Fruit fly (Drosophila melanogaster) whole organism, prepupa: Measurements from ENCODE around the gene lds.

ENCODE experiments used
- Blimp-1 ChIP-seq: fragments of 200-800 bp; sonication (Bioruptor generic); optimal IDR thresholded peaks from 3 replicates; lab custom pipeline; 2017; ENCODE audit warnings: missing biosample characterization, missing genetic modification characterization, mild to moderate bottlenecking, moderate library complexity, missing genetic modification reagents
- CG10631 ChIP-seq: fragments of 200-800 bp; sonication (Bioruptor generic); optimal IDR thresholded peaks from 2 replicates; lab custom pipeline; 2016; ENCODE audit warnings: missing biosample characterization, missing genetic modification characterization
- CG10669 ChIP-seq: fragments of 200-800 bp; sonication (Bioruptor generic); optimal IDR thresholded peaks from 3 replicates; lab custom pipeline; 2018; ENCODE audit warnings: missing biosample characterization, mild to moderate bottlenecking, missing genetic modification characterization, moderate library complexity
- CG11762 ChIP-seq: fragments of 200-800 bp; sonication (Bioruptor generic); optimal IDR thresholded peaks from 3 replicates; lab custom pipeline; 2016; ENCODE audit warnings: missing biosample characterization, missing genetic modification characterization; ENCODE audit not compliant: insufficient read depth
- CG15336 ChIP-seq: fragments of 200-800 bp; sonication (Bioruptor generic); IDR thresholded peaks from 2 replicates; pipeline ENCODE4 v1.3.6; 2022; ENCODE audit warnings: missing biosample characterization, missing genetic modification characterization
- CG16779 ChIP-seq: fragments of 200-800 bp; sonication (Bioruptor generic); optimal IDR thresholded peaks from 3 replicates; lab custom pipeline; 2017; ENCODE audit warnings: missing biosample characterization, mild to moderate bottlenecking, missing genetic modification characterization
- CG3032 ChIP-seq: fragments of 200-800 bp; optimal IDR thresholded peaks from 2 replicates; lab custom pipeline; 2019; ENCODE audit warnings: missing biosample characterization, mild to moderate bottlenecking, missing genetic modification characterization, moderate library complexity
- CG31627 ChIP-seq: fragments of 200-800 bp; sonication (Bioruptor generic); optimal IDR thresholded peaks from 3 replicates; lab custom pipeline; 2016; ENCODE audit warnings: missing biosample characterization, missing genetic modification characterization
- CG34406 ChIP-seq: fragments of 200-800 bp; sonication (Bioruptor generic); optimal IDR thresholded peaks from 3 replicates; lab custom pipeline; 2016; ENCODE audit warnings: missing biosample characterization, missing genetic modification characterization
- CG3919 ChIP-seq: fragments of 200-800 bp; sonication (Bioruptor generic); optimal IDR thresholded peaks from 3 replicates; lab custom pipeline; 2016; ENCODE audit warnings: missing biosample characterization, missing genetic modification characterization
- CG4318 ChIP-seq: fragments of 200-800 bp; sonication (Bioruptor generic); optimal IDR thresholded peaks from 3 replicates; lab custom pipeline; 2017; ENCODE audit warnings: missing biosample characterization, mild to moderate bottlenecking, missing genetic modification characterization
- CG6163 ChIP-seq: fragments of 200-800 bp; sonication (Bioruptor generic); IDR thresholded peaks from 3 replicates; pipeline ENCODE4 v1.3.6; 2022; ENCODE audit warnings: missing biosample characterization, missing genetic modification characterization
- CG6276 ChIP-seq: fragments of 200-800 bp; sonication (Bioruptor generic); optimal IDR thresholded peaks from 2 replicates; lab custom pipeline; 2017; ENCODE audit warnings: missing biosample characterization, mild to moderate bottlenecking, missing genetic modification characterization
- CG6792 ChIP-seq: fragments of 200-800 bp; sonication (Bioruptor generic); optimal IDR thresholded peaks from 3 replicates; lab custom pipeline; 2016; ENCODE audit warnings: missing biosample characterization, missing genetic modification characterization
- CG6808 ChIP-seq: fragments of 200-800 bp; sonication (Bioruptor generic); optimal IDR thresholded peaks from 3 replicates; lab custom pipeline; 2017; ENCODE audit warnings: missing biosample characterization, missing genetic modification characterization, mild to moderate bottlenecking, moderate library complexity, missing genetic modification reagents
- CG6854 ChIP-seq: fragments of 200-800 bp; sonication (Bioruptor generic); optimal IDR thresholded peaks from 2 replicates; lab custom pipeline; 2017; ENCODE audit warnings: missing biosample characterization, mild to moderate bottlenecking, missing genetic modification characterization
- CG7368 ChIP-seq: fragments of 200-800 bp; sonication (Bioruptor generic); optimal IDR thresholded peaks from 3 replicates; lab custom pipeline; 2016; ENCODE audit warnings: missing biosample characterization, missing genetic modification characterization
- CG8119 ChIP-seq: fragments of 200-800 bp; sonication (Bioruptor generic); IDR thresholded peaks from 3 replicates; pipeline ENCODE4 v1.3.6; 2022; ENCODE audit warnings: missing biosample characterization, missing genetic modification characterization
- CG8632 ChIP-seq: fragments of 200-800 bp; sonication (Bioruptor generic); optimal IDR thresholded peaks from 3 replicates; lab custom pipeline; 2016; ENCODE audit warnings: missing biosample characterization, missing genetic modification characterization
- CG9139 ChIP-seq: fragments of 200-800 bp; sonication (Bioruptor generic); optimal IDR thresholded peaks from 3 replicates; lab custom pipeline; 2017; ENCODE audit warnings: missing biosample characterization, mild to moderate bottlenecking, missing genetic modification characterization
- Eip93F ChIP-seq: fragments of 200-800 bp; sonication (Bioruptor generic); optimal IDR thresholded peaks from 2 replicates; lab custom pipeline; 2016; ENCODE audit warnings: missing biosample characterization, mild to moderate bottlenecking, missing genetic modification characterization
- Ets21C ChIP-seq: fragments of 200-800 bp; sonication (Bioruptor generic); optimal IDR thresholded peaks from 3 replicates; lab custom pipeline; 2016; ENCODE audit warnings: missing biosample characterization, missing genetic modification characterization
- Gug ChIP-seq: fragments of 200-800 bp; sonication (Bioruptor generic); IDR thresholded peaks from 2 replicates; pipeline ENCODE4 v1.3.6; 2022; ENCODE audit warnings: missing biosample characterization, missing genetic modification characterization
- Hr38 ChIP-seq: sonication (Bioruptor generic); optimal IDR thresholded peaks from 2 replicates; lab custom pipeline; 2016; ENCODE audit warnings: missing biosample characterization, missing genetic modification characterization
- Hr39 ChIP-seq: fragments of 200-800 bp; sonication (Bioruptor generic); optimal IDR thresholded peaks from 2 replicates; lab custom pipeline; 2016; ENCODE audit warnings: missing biosample characterization, missing genetic modification characterization
- Lpt ChIP-seq: fragments of 200-800 bp; sonication (Bioruptor generic); optimal IDR thresholded peaks from 3 replicates; lab custom pipeline; 2016; ENCODE audit warnings: missing biosample characterization, missing genetic modification characterization
- Met ChIP-seq: fragments of 200-800 bp; sonication (Bioruptor generic); optimal IDR thresholded peaks from 3 replicates; lab custom pipeline; 2016; ENCODE audit warnings: missing biosample characterization, missing genetic modification characterization
- OdsH ChIP-seq: fragments of 200-800 bp; sonication (Bioruptor generic); optimal IDR thresholded peaks from 3 replicates; lab custom pipeline; 2016; ENCODE audit warnings: missing biosample characterization, missing genetic modification characterization
- Smox ChIP-seq: fragments of 200-800 bp; sonication (Bioruptor generic); optimal IDR thresholded peaks from 3 replicates; lab custom pipeline; 2016; ENCODE audit warnings: missing biosample characterization, missing genetic modification characterization
- Sox102F ChIP-seq: fragments of 200-800 bp; sonication (Bioruptor generic); optimal IDR thresholded peaks from 2 replicates; lab custom pipeline; 2016; ENCODE audit warnings: missing biosample characterization, mild to moderate bottlenecking, missing genetic modification characterization
- Sox14 ChIP-seq: fragments of 200-800 bp; sonication (Bioruptor generic); optimal IDR thresholded peaks from 3 replicates; lab custom pipeline; 2016; ENCODE audit warnings: missing biosample characterization, missing genetic modification characterization
- Sox15 ChIP-seq: fragments of 200-800 bp; sonication (Bioruptor generic); optimal IDR thresholded peaks from 3 replicates; lab custom pipeline; 2016; ENCODE audit warnings: missing biosample characterization, missing genetic modification characterization
- acj6 ChIP-seq: fragments of 200-800 bp; sonication (Bioruptor generic); optimal IDR thresholded peaks from 3 replicates; lab custom pipeline; 2016; ENCODE audit warnings: missing biosample characterization, missing genetic modification characterization
- dac ChIP-seq: fragments of 200-800 bp; sonication (Bioruptor generic); optimal IDR thresholded peaks from 2 replicates; lab custom pipeline; 2017; ENCODE audit warnings: missing biosample characterization, mild to moderate bottlenecking, missing genetic modification characterization
- dsx ChIP-seq: fragments of 200-800 bp; optimal IDR thresholded peaks from 3 replicates; lab custom pipeline; 2019; ENCODE audit warnings: missing biosample characterization, mild to moderate bottlenecking, missing genetic modification characterization, moderate library complexity; ENCODE audit not compliant: poor library complexity, severe bottlenecking
- eg ChIP-seq: fragments of 200-800 bp; sonication (Bioruptor generic); IDR thresholded peaks from 3 replicates; pipeline ENCODE4 v1.3.6; 2022; ENCODE audit warnings: missing biosample characterization, missing genetic modification characterization
- fd59A ChIP-seq: fragments of 200-800 bp; sonication (Bioruptor generic); optimal IDR thresholded peaks from 2 replicates; lab custom pipeline; 2017; ENCODE audit warnings: missing biosample characterization, mild to moderate bottlenecking, missing genetic modification characterization, missing genetic modification reagents
- fd85E ChIP-seq: fragments of 200-800 bp; sonication (Bioruptor generic); optimal IDR thresholded peaks from 3 replicates; lab custom pipeline; 2016; ENCODE audit warnings: missing biosample characterization, missing genetic modification characterization
- fkh ChIP-seq: fragments of 200-800 bp; sonication (Bioruptor generic); optimal IDR thresholded peaks from 3 replicates; lab custom pipeline; 2017; ENCODE audit warnings: missing biosample characterization, mild to moderate bottlenecking, missing genetic modification characterization, moderate library complexity
- net ChIP-seq: fragments of 200-800 bp; sonication (Bioruptor generic); optimal IDR thresholded peaks from 3 replicates; lab custom pipeline; 2016; ENCODE audit warnings: missing biosample characterization, missing genetic modification characterization
- pdm3 ChIP-seq: fragments of 200-800 bp; sonication (Bioruptor generic); optimal IDR thresholded peaks from 3 replicates; lab custom pipeline; 2016; ENCODE audit warnings: missing biosample characterization, missing genetic modification characterization
- spab ChIP-seq: fragments of 200-800 bp; sonication (Bioruptor generic); optimal IDR thresholded peaks from 2 replicates; lab custom pipeline; 2017; ENCODE audit warnings: missing biosample characterization, mild to moderate bottlenecking, missing genetic modification characterization, missing genetic modification reagents
- ss ChIP-seq, 2 experiments: fragments of 200-800 bp; sonication (Bioruptor generic); optimal IDR thresholded peaks; 2 replicates in 1 of 2; 3 replicates in 1 of 2; lab custom pipeline; 2017 to 2018; ENCODE audit warnings: mild to moderate bottlenecking in 2 of 2, missing biosample characterization in 2 of 2, missing genetic modification characterization in 2 of 2, moderate library complexity in 1 of 2
- svp ChIP-seq: fragments of 200-800 bp; sonication (Bioruptor generic); peaks from one replicate; lab custom pipeline; 2016; ENCODE audit warnings: missing biosample characterization, missing genetic modification characterization
- topi ChIP-seq: fragments of 200-800 bp; sonication (Bioruptor generic); optimal IDR thresholded peaks from 3 replicates; lab custom pipeline; 2016; ENCODE audit warnings: missing biosample characterization, missing genetic modification characterization
- vri ChIP-seq: fragments of 200-800 bp; sonication (Bioruptor generic); optimal IDR thresholded peaks from 3 replicates; lab custom pipeline; 2016; ENCODE audit warnings: missing biosample characterization, mild to moderate bottlenecking, missing genetic modification characterization

The lds gene

dm6 chr3R:7969702-7970175, 49.5 kb downstream of the lds start (continued):
- TF ChIP-seq OdsH (GFP tag; lab: Kevin White, UChicago) (peak; percentile 82), fkh (GFP tag; lab: Kevin White, UChicago) (no peak), svp (GFP tag; lab: Kevin White, UChicago) (peak; percentile 25), acj6 (GFP tag; lab: Kevin White, UChicago) (peak; percentile 74), CG11762 (GFP tag; lab: Kevin White, UChicago) (peak; percentile 73), Hr38 (no peak), CG7368 (GFP tag; lab: Kevin White, UChicago) (peak; percentile 60), dsx (GFP tag; lab: Kevin White, UChicago) (peak; percentile 73), CG15336 (peak; percentile 90), CG16779 (tag; lab: Kevin White, UChicago) (peak; percentile 49), Met (GFP tag; lab: Kevin White, UChicago) (peak; percentile 55), Sox14 (GFP tag; lab: Kevin White, UChicago) (peak; percentile 74), CG6276 (GFP tag; lab: Kevin White, UChicago) (peak; percentile 87), Eip93F (no peak), fd59A (GFP tag; lab: Kevin White, UChicago) (peak; percentile 72), fd85E (GFP tag; lab: Kevin White, UChicago) (no peak), vri (GFP tag; lab: Kevin White, UChicago) (peak; percentile 27), Ets21C (GFP tag; lab: Kevin White, UChicago) (peak; percentile 39), Gug (GFP tag; lab: Robert Waterston, UW) (peak; percentile 70), CG34406 (GFP tag; lab: Kevin White, UChicago) (peak; percentile 58), spab (peak; percentile 80), CG8119 (GFP tag; lab: Robert Waterston, UW) (peak; percentile 92), Blimp-1 (GFP tag; lab: Kevin White, UChicago) (no peak), CG6808 (peak; percentile 83)

- TF ChIP-seq CG6792 (GFP tag; lab: Kevin White, UChicago) (no peak), Lpt (GFP tag; lab: Kevin White, UChicago) (no peak), CG6808 (no peak), CG3032 (no peak), Hr39 (GFP tag; lab: Kevin White, UChicago) (no peak), OdsH (GFP tag; lab: Kevin White, UChicago) (no peak), CG8632 (GFP tag; lab: Kevin White, UChicago) (no peak), CG31627 (GFP tag; lab: Kevin White, UChicago) (no peak), svp (GFP tag; lab: Kevin White, UChicago) (peak; percentile 49), pdm3 (GFP tag; lab: Kevin White, UChicago) (no peak), CG6854 (no peak), net (GFP tag; lab: Kevin White, UChicago) (no peak), ss (GFP tag; optimal IDR thresholded peaks at IDR 0.05; lab: Kevin White, UChicago) (peak in 1 of 2 experiments; percentile 51), dsx (GFP tag; lab: Kevin White, UChicago) (peak; percentile 54), CG3919 (no peak), acj6 (GFP tag; lab: Kevin White, UChicago) (no peak), CG10669 (no peak), Eip93F (no peak)
These were observed 50.4 kb downstream of the lds start for dm6 chr3R:7970640-7971039.

DNA sequence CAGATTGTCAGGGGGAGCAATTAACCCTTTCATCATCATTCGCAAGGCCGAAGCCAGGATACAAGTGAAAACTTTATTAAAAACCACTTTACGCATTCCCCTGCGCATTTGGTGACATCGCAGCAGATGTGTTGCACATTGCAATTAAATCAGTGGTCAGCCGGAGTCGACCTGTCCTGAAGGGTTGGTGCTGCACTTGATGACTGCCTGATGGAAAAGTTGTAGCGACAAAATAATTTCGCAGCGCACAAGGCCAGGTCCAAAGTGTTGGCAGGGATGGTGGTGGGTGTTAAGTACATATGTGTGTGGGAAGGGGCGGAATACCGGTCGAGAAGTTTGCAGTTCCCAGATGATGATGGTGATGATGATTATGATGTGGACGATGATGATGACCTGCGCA, 51.9 kb downstream of the lds start:
- TF ChIP-seq CG6808 (no peak), dsx (GFP tag; lab: Kevin White, UChicago) (no peak), Ets21C (GFP tag; lab: Kevin White, UChicago) (no peak), CG9139 (GFP tag; lab: Kevin White, UChicago) (no peak), CG3032 (no peak), Met (GFP tag; lab: Kevin White, UChicago) (no peak), Smox (GFP tag; lab: Kevin White, UChicago) (no peak), CG11762 (GFP tag; lab: Kevin White, UChicago) (no peak), Lpt (GFP tag; lab: Kevin White, UChicago) (no peak), OdsH (GFP tag; lab: Kevin White, UChicago) (no peak), eg (GFP tag; lab: Robert Waterston, UW) (no peak), Sox15 (GFP tag; lab: Kevin White, UChicago) (no peak), topi (GFP tag; lab: Kevin White, UChicago) (no peak), Sox102F (GFP tag; lab: Kevin White, UChicago) (no peak), CG4318 (no peak), CG10631 (GFP tag; lab: Kevin White, UChicago) (no peak), CG6163 (no peak), dac (no peak), CG10669 (no peak)
